Worm (Caenorhabditis elegans) whole organism, young adult: Measurements from ENCODE around the gene citk-1.

Source experiments
- Y95B8A.8 ChIP-seq: fragments of 200-800 bp; sonication (Bioruptor generic); IDR thresholded peaks from 2 replicates; pipeline ENCODE4 v1.3.6; 2022; ENCODE audit warnings: missing genetic modification reagents, missing genetic modification characterization, missing compliant biosample characterization
- nfya-2 ChIP-seq: fragments of 200-800 bp; sonication (Bioruptor generic); IDR thresholded peaks from 2 replicates; pipeline ENCODE4 v1.3.6; 2022; ENCODE audit warnings: missing genetic modification reagents, missing genetic modification characterization, missing compliant biosample characterization
- tlf-1 ChIP-seq: fragments of 200-800 bp; sonication (Bioruptor generic); optimal IDR thresholded peaks from 2 replicates; lab custom pipeline; 2018; ENCODE audit warnings: mild to moderate bottlenecking, missing genetic modification characterization, missing compliant biosample characterization
- unc-62 ChIP-seq: fragments of 150-350 bp; optimal IDR thresholded peaks from 2 replicates; lab custom pipeline; 2014; ENCODE audit warnings: missing biosample characterization, missing genetic modification reagents, missing genetic modification characterization

ce11 chrII:13919100-13919499, 10.4 kb downstream of the citk-1 start:
- TF ChIP-seq Y95B8A.8 (no peak), tlf-1 (GFP tag; lab: Kevin White, UChicago) (no peak), unc-62 (GFP tag; lab: Kevin White, UChicago) (no peak), nfya-2 (no peak)
